Fruit fly (Drosophila melanogaster) whole organism, pupa: ENCODE data around the gene Jhbp7.

Experiments used
- CG10348 ChIP-seq: fragments of 200-800 bp; sonication (Bioruptor generic); IDR thresholded peaks from 2 replicates; pipeline ENCODE4 v1.3.6; 2022; ENCODE audit warnings: missing biosample characterization, missing genetic modification characterization
- CG12605 ChIP-seq: fragments of 200-800 bp; sonication (Bioruptor generic); IDR thresholded peaks from 2 replicates; pipeline ENCODE4 v1.3.6; 2022; ENCODE audit warnings: missing biosample characterization, missing genetic modification characterization
- CG13204 ChIP-seq: fragments of 200-800 bp; sonication (Bioruptor generic); optimal IDR thresholded peaks from 2 replicates; lab custom pipeline; 2018; ENCODE audit warnings: missing biosample characterization, mild to moderate bottlenecking, missing genetic modification characterization, moderate library complexity
- CG14655 ChIP-seq: fragments of 200-800 bp; sonication (Bioruptor generic); optimal IDR thresholded peaks from 3 replicates; lab custom pipeline; 2017; ENCODE audit warnings: mild to moderate bottlenecking, missing biosample characterization, missing genetic modification reagents, missing genetic modification characterization
- CG15710 ChIP-seq: fragments of 200-800 bp; sonication (Bioruptor generic); optimal IDR thresholded peaks from 2 replicates; lab custom pipeline; 2018; ENCODE audit warnings: missing biosample characterization, mild to moderate bottlenecking, missing genetic modification characterization, moderate library complexity
- CG17806 ChIP-seq: fragments of 200-800 bp; sonication (Bioruptor generic); optimal IDR thresholded peaks from 2 replicates; lab custom pipeline; 2018; ENCODE audit warnings: missing biosample characterization, mild to moderate bottlenecking, missing genetic modification characterization, moderate library complexity
- CG32121 ChIP-seq: fragments of 200-800 bp; sonication (Bioruptor generic); IDR thresholded peaks from 2 replicates; pipeline ENCODE4 v1.3.6; 2022; ENCODE audit warnings: missing biosample characterization, missing genetic modification characterization
- CG34367 ChIP-seq: fragments of 200-800 bp; sonication (Bioruptor generic); optimal IDR thresholded peaks from 2 replicates; lab custom pipeline; 2018; ENCODE audit warnings: missing biosample characterization, mild to moderate bottlenecking, missing genetic modification characterization
- CG4496 ChIP-seq: fragments of 200-800 bp; sonication (Bioruptor generic); IDR thresholded peaks from 3 replicates; pipeline ENCODE4 v1.3.6; 2022; ENCODE audit warnings: missing biosample characterization, missing genetic modification characterization
- CG8159 ChIP-seq: fragments of 200-800 bp; sonication (Bioruptor generic); optimal IDR thresholded peaks from 3 replicates; lab custom pipeline; 2018; ENCODE audit warnings: missing biosample characterization, mild to moderate bottlenecking, missing genetic modification characterization, moderate library complexity
- CG8301 ChIP-seq: fragments of 200-800 bp; sonication (Bioruptor generic); optimal IDR thresholded peaks from 2 replicates; lab custom pipeline; 2018; ENCODE audit warnings: missing biosample characterization, mild to moderate bottlenecking, missing genetic modification characterization
- CG9948 ChIP-seq: fragments of 200-800 bp; sonication (Bioruptor generic); optimal IDR thresholded peaks from 2 replicates; lab custom pipeline; 2018; ENCODE audit warnings: missing biosample characterization, mild to moderate bottlenecking, missing genetic modification characterization, moderate library complexity
- D1 ChIP-seq: fragments of 200-800 bp; sonication (Bioruptor generic); optimal IDR thresholded peaks from 2 replicates; lab custom pipeline; 2018; ENCODE audit warnings: missing biosample characterization, mild to moderate bottlenecking, missing genetic modification characterization, moderate library complexity
- EcR ChIP-seq: fragments of 200-800 bp; sonication (Bioruptor generic); optimal IDR thresholded peaks from 3 replicates; lab custom pipeline; 2019; ENCODE audit warnings: missing biosample characterization, missing genetic modification characterization, mild to moderate bottlenecking, moderate library complexity, missing genetic modification reagents
- Ets98B ChIP-seq: fragments of 200-800 bp; sonication (Bioruptor generic); IDR thresholded peaks from 2 replicates; pipeline ENCODE4 v1.3.6; 2022; ENCODE audit warnings: missing biosample characterization, missing genetic modification characterization
- Pif1A ChIP-seq: fragments of 200-800 bp; sonication (Bioruptor generic); optimal IDR thresholded peaks from 3 replicates; lab custom pipeline; 2016; ENCODE audit warnings: missing biosample characterization, missing genetic modification characterization
- Pif1B ChIP-seq: fragments of 200-800 bp; sonication (Bioruptor generic); optimal IDR thresholded peaks from 3 replicates; lab custom pipeline; 2016; ENCODE audit warnings: missing biosample characterization, missing genetic modification characterization
- Snoo ChIP-seq: fragments of 200-800 bp; sonication (Bioruptor generic); optimal IDR thresholded peaks from 3 replicates; lab custom pipeline; 2017; ENCODE audit warnings: missing biosample characterization, mild to moderate bottlenecking, missing genetic modification characterization, inconsistent platforms
- fd96Ca ChIP-seq: fragments of 200-800 bp; sonication (Bioruptor generic); IDR thresholded peaks from 3 replicates; pipeline ENCODE4 v1.3.6; 2022; ENCODE audit warnings: missing biosample characterization, missing genetic modification characterization
- gl ChIP-seq: fragments of 200-800 bp; sonication (Bioruptor generic); optimal IDR thresholded peaks from 2 replicates; lab custom pipeline; 2018; ENCODE audit warnings: missing biosample characterization, mild to moderate bottlenecking, missing genetic modification characterization
- rn ChIP-seq: fragments of 200-800 bp; sonication (Bioruptor generic); IDR thresholded peaks from 2 replicates; pipeline ENCODE4 v1.3.6; 2022; ENCODE audit warnings: missing biosample characterization, missing genetic modification characterization

Jhbp7 gene

DNA sequence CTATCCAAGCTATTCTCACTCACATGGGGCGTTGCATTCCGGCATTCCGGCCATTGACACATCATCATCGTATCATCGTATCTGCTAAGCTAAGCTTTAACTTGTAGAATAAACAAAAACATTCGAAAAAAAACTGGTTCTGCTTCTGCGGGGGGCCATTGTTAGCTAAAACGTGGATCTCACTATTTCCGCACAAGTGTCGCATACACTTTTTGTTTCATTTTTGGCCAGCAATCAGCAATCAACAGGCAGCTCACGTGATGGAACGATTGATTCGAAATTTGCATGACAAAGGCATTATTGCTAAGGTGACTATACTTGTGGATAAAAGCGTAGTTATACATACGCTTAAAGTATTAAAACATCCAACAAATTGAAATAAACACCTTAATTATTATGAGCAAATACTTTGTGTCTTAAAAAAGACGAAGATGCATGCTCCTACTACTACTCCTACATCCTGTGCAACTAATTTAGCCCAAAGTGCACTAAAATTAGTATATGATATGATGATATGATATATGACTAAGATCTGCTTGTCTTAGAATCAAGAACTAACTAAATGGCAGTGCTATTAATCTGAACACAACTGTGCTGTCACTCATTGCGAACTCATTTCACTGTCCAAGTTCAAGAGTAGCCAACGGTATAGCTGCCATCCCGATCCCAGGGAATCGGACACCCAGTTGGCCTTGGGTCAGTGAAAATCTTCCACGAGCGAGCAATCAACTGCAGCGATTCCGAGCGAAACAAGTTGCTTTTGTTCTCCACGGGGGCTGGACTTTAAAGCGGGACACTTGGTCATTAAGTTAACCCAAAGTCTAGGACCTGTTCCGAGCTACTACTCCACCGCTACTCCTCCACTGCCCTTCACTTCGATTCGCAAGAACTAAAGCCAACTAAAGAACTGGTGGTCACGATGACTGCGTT lies 1.6 kb downstream of the Jhbp7 start:
- TF ChIP-seq CG17806 (tag; lab: Kevin White, UChicago) (peak; percentile 3), CG12605 (no peak), gl (tag; lab: Kevin White, UChicago) (no peak), CG34367 (tag; lab: Kevin White, UChicago) (peak; percentile 11), CG15710 (tag; lab: Kevin White, UChicago) (peak; percentile 22), fd96Ca (GFP tag; lab: Robert Waterston, UW) (no peak), Ets98B (GFP tag; lab: Robert Waterston, UW) (no peak), D1 (tag; lab: Kevin White, UChicago) (no peak), EcR (GFP tag; lab: Kevin White, UChicago) (peak; percentile 94), CG8159 (tag; lab: Kevin White, UChicago) (peak; percentile 60), CG9948 (tag; lab: Kevin White, UChicago) (peak; percentile 33), Snoo (no peak), rn (GFP tag; lab: Robert Waterston, UW) (no peak), Pif1A (GFP tag; lab: Kevin White, UChicago) (no peak), CG8301 (tag; lab: Kevin White, UChicago) (no peak), CG10348 (no peak), CG4496 (GFP tag; lab: Robert Waterston, UW) (no peak), CG14655 (GFP tag; lab: Kevin White, UChicago) (no peak), Pif1B (GFP tag; lab: Kevin White, UChicago) (no peak), CG32121 (GFP tag; lab: Robert Waterston, UW) (no peak), CG13204 (GFP tag; lab: Kevin White, UChicago) (no peak)

DNA sequence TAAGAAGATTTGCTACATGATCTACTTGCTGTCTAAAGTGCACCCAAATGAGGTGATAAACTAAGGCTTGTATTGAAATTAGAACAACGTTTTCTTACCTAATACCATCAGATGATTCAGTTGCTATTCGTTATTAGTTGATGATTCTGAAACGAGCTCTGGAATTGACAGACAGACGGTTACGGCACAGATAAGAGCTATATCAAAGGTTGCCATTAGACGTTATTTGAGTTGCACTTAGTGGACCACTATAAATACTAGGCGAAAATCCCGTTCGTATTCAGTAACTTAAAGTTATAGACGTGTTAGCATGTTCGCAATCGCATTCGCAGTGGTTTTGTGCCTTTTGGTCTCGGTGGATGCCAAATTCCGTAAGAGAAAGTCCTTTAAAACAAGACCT lies 2.5 kb downstream of the Jhbp7 start, which contains the start of gene to:
to (plus strand) TSS at position 301 of the 400 bp plus-strand sequence.
- TF ChIP-seq EcR (GFP tag; lab: Kevin White, UChicago), result no peak
- TF ChIP-seq CG9948 (tag; lab: Kevin White, UChicago), result no peak
- TF ChIP-seq CG13204 (GFP tag; lab: Kevin White, UChicago), result no peak
- TF ChIP-seq Snoo, result no peak
- TF ChIP-seq CG8159 (tag; lab: Kevin White, UChicago), result no peak
- TF ChIP-seq fd96Ca (GFP tag; lab: Robert Waterston, UW), result no peak
- no peak for TF ChIP-seq CG10348
- TF ChIP-seq D1 (tag; lab: Kevin White, UChicago), result no peak
- TF ChIP-seq Ets98B (GFP tag; lab: Robert Waterston, UW), result no peak
- TF ChIP-seq CG34367 (tag; lab: Kevin White, UChicago), result no peak
- no peak for TF ChIP-seq CG14655 (GFP tag; lab: Kevin White, UChicago)
- TF ChIP-seq, all 21 proteins: peak for 0

DNA sequence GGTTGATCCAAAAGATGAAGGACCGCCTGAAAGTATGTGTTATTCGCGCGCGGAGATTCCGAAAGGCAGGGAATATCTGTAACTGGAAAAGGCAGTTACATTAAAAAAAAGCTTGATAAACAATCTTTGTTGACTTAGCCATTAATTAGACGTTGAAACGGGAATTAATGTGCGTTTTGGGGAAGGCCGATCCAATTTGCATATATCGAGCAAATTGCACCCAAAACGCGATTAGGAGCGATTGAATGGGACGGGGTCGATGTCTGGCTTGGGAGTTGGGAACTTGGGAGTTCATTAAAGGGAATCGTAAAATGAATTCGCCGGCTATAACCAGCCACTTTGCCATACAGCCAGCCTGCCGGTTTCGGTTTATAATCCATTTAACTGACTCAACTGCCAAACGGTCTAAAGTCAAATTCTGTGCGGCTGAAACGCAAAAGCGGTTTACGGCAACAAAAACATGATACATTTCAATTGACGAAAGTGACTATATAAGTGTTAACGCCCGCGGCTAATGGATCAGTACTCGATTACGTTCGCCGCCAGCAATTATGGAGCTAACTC lies 4.2 kb downstream of the Jhbp7 start, which contains the start of gene CG11854:
CG11854 (plus strand) TSS at position 514 of the 564 bp plus-strand sequence.
- TF ChIP-seq CG8159 (tag; lab: Kevin White, UChicago) (no peak), Pif1A (GFP tag; lab: Kevin White, UChicago) (no peak), CG4496 (GFP tag; lab: Robert Waterston, UW) (no peak), Pif1B (GFP tag; lab: Kevin White, UChicago) (no peak), EcR (GFP tag; lab: Kevin White, UChicago) (peak; percentile 67), CG12605 (no peak)

DNA sequence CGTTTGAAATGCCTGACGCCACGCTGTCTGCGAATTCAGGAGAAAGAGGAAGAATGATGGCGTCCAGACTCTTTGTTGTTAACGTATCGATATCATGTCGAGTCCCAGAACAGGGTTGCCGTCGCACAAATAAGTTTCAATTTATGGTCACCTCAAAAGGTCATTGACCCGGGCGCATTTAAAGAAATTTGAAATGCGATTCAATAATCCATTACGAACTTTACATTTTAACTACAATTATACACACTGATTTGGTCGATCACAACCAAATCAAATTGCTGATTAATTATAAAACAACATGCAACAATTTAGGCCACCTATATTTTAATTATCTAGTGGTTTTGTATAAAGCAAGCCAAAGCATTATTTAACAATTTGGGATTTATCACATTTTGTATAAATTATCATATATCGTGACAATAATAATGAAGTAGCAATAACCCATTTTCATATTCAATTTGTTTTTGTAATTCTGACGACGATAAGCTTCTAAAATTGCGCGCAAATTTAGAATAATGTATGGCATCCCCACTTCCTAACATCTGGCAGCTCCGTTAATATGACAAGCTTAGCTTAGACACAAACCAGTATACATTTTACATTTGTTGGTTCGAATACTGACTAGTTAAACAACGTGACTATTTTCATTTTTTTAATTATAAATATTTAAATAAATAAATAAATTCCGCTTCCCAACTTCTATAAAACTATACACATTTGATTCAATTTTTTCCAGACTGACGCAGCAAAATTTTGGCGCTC lies 7.8 kb downstream of the Jhbp7 start, which contains the start of gene bam:
bam (minus strand) TSS at position 58 of the 762 bp plus-strand sequence.
- TF ChIP-seq EcR (GFP tag; lab: Kevin White, UChicago) (peak; percentile 81), CG8159 (tag; lab: Kevin White, UChicago) (no peak)

DNA sequence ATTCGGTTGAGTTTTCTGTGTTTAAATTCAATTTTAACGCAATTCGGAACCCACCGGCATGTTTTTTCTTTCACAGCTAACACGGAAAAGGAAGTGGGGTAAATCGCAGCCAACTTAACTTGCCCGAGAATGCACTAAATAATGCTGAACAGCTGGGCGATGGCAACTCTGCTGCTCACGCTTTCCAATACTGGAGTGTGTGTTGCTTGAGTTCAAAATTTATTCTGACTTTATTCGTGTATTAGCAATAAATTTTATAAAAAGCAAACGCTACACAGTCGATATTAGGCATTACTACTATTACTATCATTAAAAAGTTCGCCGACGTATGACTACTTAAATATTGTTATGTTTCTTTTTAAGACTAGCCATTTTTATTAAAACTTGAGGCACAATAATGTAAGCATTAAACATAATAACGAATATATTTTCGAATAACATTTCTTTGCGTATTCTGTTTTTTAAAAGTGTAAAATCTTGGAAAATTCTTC lies 10.0 kb downstream of the Jhbp7 start, which contains the start of the genes RpS27 and Nup37:
RpS27 (minus strand) TSS at position 136 of the 491 bp plus-strand sequence.
Nup37 (plus strand) TSS at position 280 of the 491 bp plus-strand sequence.
- peak; percentile 91 for TF ChIP-seq CG34367 (tag; lab: Kevin White, UChicago)
- no peak for TF ChIP-seq D1 (tag; lab: Kevin White, UChicago)
- TF ChIP-seq CG8159 (tag; lab: Kevin White, UChicago), result peak; percentile 81
- peak; percentile 87 for TF ChIP-seq rn (GFP tag; lab: Robert Waterston, UW)
- peak; percentile 98 for TF ChIP-seq Snoo
- TF ChIP-seq Ets98B (GFP tag; lab: Robert Waterston, UW), result peak; percentile 86
- peak; percentile 92 for TF ChIP-seq Pif1A (GFP tag; lab: Kevin White, UChicago)
- TF ChIP-seq Pif1B (GFP tag; lab: Kevin White, UChicago), result no peak
- peak; percentile 80 for TF ChIP-seq gl (tag; lab: Kevin White, UChicago)
- TF ChIP-seq EcR (GFP tag; lab: Kevin White, UChicago), result no peak
- TF ChIP-seq fd96Ca (GFP tag; lab: Robert Waterston, UW), result no peak; the same call in 1 of the 3 replicates
- peak; percentile 71 for TF ChIP-seq CG17806 (tag; lab: Kevin White, UChicago)
- peak; percentile 32; the same call in 1 of the 2 replicates for TF ChIP-seq CG10348
- peak; percentile 90 for TF ChIP-seq CG15710 (tag; lab: Kevin White, UChicago)
- TF ChIP-seq CG32121 (GFP tag; lab: Robert Waterston, UW), result peak; percentile 67
- TF ChIP-seq CG9948 (tag; lab: Kevin White, UChicago), result peak; percentile 67
- peak; percentile 89 for TF ChIP-seq CG12605
- TF ChIP-seq CG14655 (GFP tag; lab: Kevin White, UChicago), result no peak
- no peak for TF ChIP-seq CG13204 (GFP tag; lab: Kevin White, UChicago)
- TF ChIP-seq CG4496 (GFP tag; lab: Robert Waterston, UW), result peak; percentile 97
